Fruit fly (Drosophila melanogaster): ENCODE measurements around the gene CG43931.

The CG43931 gene

DNA sequence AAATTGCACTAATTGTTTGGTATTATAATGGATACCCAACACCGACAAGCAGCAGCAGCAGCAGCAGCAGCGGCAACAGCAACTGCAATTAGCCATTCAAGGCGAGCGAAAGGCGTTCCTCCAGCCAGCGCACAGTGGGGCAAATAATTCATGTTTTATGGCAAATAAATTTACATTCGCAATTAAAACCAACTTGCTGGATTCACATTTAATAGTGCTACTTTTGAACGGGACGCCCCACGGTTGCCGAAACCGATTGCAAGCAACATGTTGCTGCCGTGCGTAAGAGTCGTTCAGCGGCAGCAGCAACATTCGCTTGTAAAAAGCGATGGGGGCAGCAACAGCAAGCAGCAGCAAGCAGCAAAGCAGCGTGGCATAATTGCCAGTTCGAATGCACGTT is 36.3 kb downstream of the CG43931 start (continued):
- TF ChIP-seq Eip93F (GFP tag; optimal IDR thresholded peaks at IDR 0.05) = no peak
- TF ChIP-seq salr (GFP tag; optimal IDR thresholded peaks at IDR 0.05) = no peak
- TF ChIP-seq Gug (GFP tag; IDR thresholded peaks at IDR 0.05) = 0 out of 2 replicates have a peak, but pooled peaks have one; percentile 17
- TF ChIP-seq CG31627 (GFP tag; optimal IDR thresholded peaks at IDR 0.05) = no peak
- TF ChIP-seq ss (GFP tag; optimal IDR thresholded peaks at IDR 0.05) = peak; percentile 19 to 65
- TF ChIP-seq fkh (GFP tag; optimal IDR thresholded peaks at IDR 0.05) = no peak
- TF ChIP-seq net (GFP tag; optimal IDR thresholded peaks at IDR 0.05) = peak; percentile 32
- TF ChIP-seq CG15336 (GFP tag; IDR thresholded peaks at IDR 0.05) = peak; percentile 56; the same call in 1 of the 2 replicates
- TF ChIP-seq Sox15 (GFP tag; optimal IDR thresholded peaks at IDR 0.05) = no peak
- TF ChIP-seq OdsH (GFP tag; optimal IDR thresholded peaks at IDR 0.05) = peak; percentile 37
- TF ChIP-seq CG1621 (tag; optimal IDR thresholded peaks at IDR 0.05) = no peak
- TF ChIP-seq Met (GFP tag; optimal IDR thresholded peaks at IDR 0.05) = peak; percentile 44
- peak; percentile 17 for TF ChIP-seq CG7368 (GFP tag; optimal IDR thresholded peaks at IDR 0.05)
- TF ChIP-seq CG11294 (GFP tag; IDR thresholded peaks at IDR 0.05) = 0 out of 2 replicates have a peak, but pooled peaks have one; percentile 20
- TF ChIP-seq Hr4 (GFP tag; optimal IDR thresholded peaks at IDR 0.05) = peak; percentile 56
- TF ChIP-seq dac (GFP tag; optimal IDR thresholded peaks at IDR 0.05) = peak; percentile 24
- no peak for TF ChIP-seq CG4318 (GFP tag; optimal IDR thresholded peaks at IDR 0.05)
- TF ChIP-seq Hr38 (GFP tag; optimal IDR thresholded peaks at IDR 0.05) = no peak
- no peak for TF ChIP-seq fd59A (GFP tag; optimal IDR thresholded peaks at IDR 0.05)
- peak; percentile 54 for TF ChIP-seq CG32006 (GFP tag; optimal IDR thresholded peaks at IDR 0.05)
- peak; percentile 4 for TF ChIP-seq CG9139 (GFP tag; optimal IDR thresholded peaks at IDR 0.05)
- peak; percentile 68; the same call in 2 of the 3 replicates for TF ChIP-seq CG8119 (GFP tag; IDR thresholded peaks at IDR 0.05)
- TF ChIP-seq Sox14 (GFP tag; optimal IDR thresholded peaks at IDR 0.05) = peak; percentile 23
- peak; percentile 16 for TF ChIP-seq acj6 (GFP tag; optimal IDR thresholded peaks at IDR 0.05)
- no peak for TF ChIP-seq CG11762 (GFP tag; optimal IDR thresholded peaks at IDR 0.05; ENCODE audit: insufficient read depth)
- TF ChIP-seq vri (GFP tag; optimal IDR thresholded peaks at IDR 0.05) = peak; percentile 1
- TF ChIP-seq Eip78C (GFP tag) = peak; percentile 89
- peak; percentile 66 for TF ChIP-seq CG6163 (GFP tag; IDR thresholded peaks at IDR 0.05)
- TF ChIP-seq CG3032 (tag; optimal IDR thresholded peaks at IDR 0.05) = peak; percentile 34
- TF ChIP-seq CG16779 (tag; optimal IDR thresholded peaks at IDR 0.05) = no peak
- TF ChIP-seq svp (GFP tag) = peak; percentile 66
- TF ChIP-seq Lpt (GFP tag; optimal IDR thresholded peaks at IDR 0.05) = no peak
- peak; percentile 16 for TF ChIP-seq CG8632 (GFP tag; optimal IDR thresholded peaks at IDR 0.05)
- peak; percentile 17 for TF ChIP-seq Smox (GFP tag; optimal IDR thresholded peaks at IDR 0.05)
- no peak for TF ChIP-seq spab (GFP tag; optimal IDR thresholded peaks at IDR 0.05)
- no peak for TF ChIP-seq Ets21C (GFP tag; optimal IDR thresholded peaks at IDR 0.05)
- peak; percentile 43 for TF ChIP-seq CG6808 (GFP tag; optimal IDR thresholded peaks at IDR 0.05)

- TF ChIP-seq CG8319 (GFP tag; optimal IDR thresholded peaks at IDR 0.05) (no peak), CG6792 (GFP tag; optimal IDR thresholded peaks at IDR 0.05) (no peak), CG6854 (GFP tag; optimal IDR thresholded peaks at IDR 0.05) (no peak), Blimp-1 (GFP tag; optimal IDR thresholded peaks at IDR 0.05) (no peak), CG6276 (GFP tag; optimal IDR thresholded peaks at IDR 0.05) (no peak), Gug (GFP tag; IDR thresholded peaks at IDR 0.05) (no peak), CG7368 (GFP tag; optimal IDR thresholded peaks at IDR 0.05) (no peak), CG32006 (GFP tag; optimal IDR thresholded peaks at IDR 0.05) (no peak), CG31627 (GFP tag; optimal IDR thresholded peaks at IDR 0.05) (no peak), Sox102F (GFP tag; optimal IDR thresholded peaks at IDR 0.05) (no peak), Eip78C (GFP tag) (no peak), ss (GFP tag; optimal IDR thresholded peaks at IDR 0.05) (no peak), CG8119 (GFP tag; IDR thresholded peaks at IDR 0.05) (no peak), acj6 (GFP tag; optimal IDR thresholded peaks at IDR 0.05) (no peak), CG4318 (GFP tag; optimal IDR thresholded peaks at IDR 0.05) (no peak), Ets21C (GFP tag; optimal IDR thresholded peaks at IDR 0.05) (no peak), salr (GFP tag; optimal IDR thresholded peaks at IDR 0.05) (no peak), cyc (GFP tag; optimal IDR thresholded peaks at IDR 0.05) (no peak), Hr39 (GFP tag; optimal IDR thresholded peaks at IDR 0.05) (no peak)
Measured at dm6 chr3L:20942076-20942475, 44.7 kb downstream of the CG43931 start.
